Fruit fly (Drosophila melanogaster) whole organism, embryonic: ENCODE data around the gene Bet1.
A peak's percentile ranks its signal among the peaks of the same experiment; 100 is the strongest.

Source experiments
- Bgb ChIP-seq: fragments of 200-800 bp; sonication (Bioruptor generic); IDR thresholded peaks from 2 replicates; pipeline ENCODE4 v1.3.6; 2022; ENCODE audit warnings: missing biosample characterization, missing genetic modification characterization; ENCODE audit not compliant: partially characterized antibody
- CG10979 ChIP-seq: fragments of 200-800 bp; sonication (Bioruptor generic); optimal IDR thresholded peaks from 2 replicates; lab custom pipeline; 2018; ENCODE audit warnings: missing biosample characterization, mild to moderate bottlenecking, missing genetic modification characterization, moderate library complexity
- CG11085 ChIP-seq: fragments of 200-800 bp; sonication (Bioruptor generic); IDR thresholded peaks from 2 replicates; pipeline ENCODE4 v1.3.6; 2022; ENCODE audit warnings: missing biosample characterization, missing genetic modification characterization
- CG11093 ChIP-seq: fragments of 200-800 bp; sonication (Bioruptor generic); IDR thresholded peaks from 3 replicates; pipeline ENCODE4 v1.3.6; 2022; ENCODE audit warnings: missing biosample characterization, missing genetic modification characterization
- CG11247 ChIP-seq: fragments of 200-800 bp; sonication (Bioruptor generic); IDR thresholded peaks from 2 replicates; pipeline ENCODE4 v1.3.6; 2022; ENCODE audit warnings: missing biosample characterization, missing genetic modification characterization
- CG11695 ChIP-seq: fragments of 200-800 bp; sonication (Bioruptor generic); IDR thresholded peaks from 3 replicates; pipeline ENCODE4 v1.3.6; 2022; ENCODE audit warnings: missing biosample characterization, missing genetic modification characterization
- CG12155 ChIP-seq: fragments of 200-800 bp; sonication (Bioruptor generic); optimal IDR thresholded peaks from 3 replicates; lab custom pipeline; 2016; ENCODE audit warnings: missing biosample characterization, missing genetic modification characterization
- CG12299 ChIP-seq: fragments of 200-800 bp; sonication (Bioruptor generic); optimal IDR thresholded peaks from 2 replicates; lab custom pipeline; 2018; ENCODE audit warnings: missing biosample characterization, mild to moderate bottlenecking, missing genetic modification characterization
- CG15601 ChIP-seq: fragments of 200-800 bp; sonication (Bioruptor generic); optimal IDR thresholded peaks from 3 replicates; lab custom pipeline; 2019; ENCODE audit warnings: missing biosample characterization, mild to moderate bottlenecking, missing genetic modification characterization, moderate library complexity
- CG17359 ChIP-seq: fragments of 200-800 bp; sonication (Bioruptor generic); optimal IDR thresholded peaks from 3 replicates; lab custom pipeline; 2018; ENCODE audit warnings: missing biosample characterization, mild to moderate bottlenecking, missing genetic modification characterization, moderate library complexity
- CG18262 ChIP-seq: fragments of 200-800 bp; optimal IDR thresholded peaks from 3 replicates; lab custom pipeline; 2019; ENCODE audit warnings: missing biosample characterization, mild to moderate bottlenecking, missing genetic modification characterization, moderate library complexity
- CG18599 ChIP-seq: fragments of 200-800 bp; sonication (Bioruptor generic); optimal IDR thresholded peaks from 3 replicates; lab custom pipeline; 2017; ENCODE audit warnings: missing biosample characterization, missing genetic modification characterization, mild to moderate bottlenecking, moderate library complexity, missing genetic modification reagents
- CG18764 ChIP-seq: fragments of 200-800 bp; sonication (Bioruptor generic); optimal IDR thresholded peaks from 3 replicates; lab custom pipeline; 2016; ENCODE audit warnings: missing biosample characterization, missing genetic modification characterization
- CG30403 ChIP-seq: fragments of 200-800 bp; sonication (Bioruptor generic); optimal IDR thresholded peaks from 3 replicates; lab custom pipeline; 2016; ENCODE audit warnings: missing biosample characterization, missing genetic modification characterization
- CG33213 ChIP-seq: fragments of 200-800 bp; sonication (Bioruptor generic); optimal IDR thresholded peaks from 3 replicates; lab custom pipeline; 2016; ENCODE audit warnings: missing biosample characterization, missing genetic modification characterization
- CG4328 ChIP-seq: fragments of 200-800 bp; sonication (Bioruptor generic); optimal IDR thresholded peaks from 3 replicates; lab custom pipeline; 2017; ENCODE audit warnings: missing biosample characterization, missing genetic modification reagents, missing genetic modification characterization
- CG4617 ChIP-seq: fragments of 200-800 bp; sonication (Bioruptor generic); optimal IDR thresholded peaks from 3 replicates; lab custom pipeline; 2016; ENCODE audit warnings: missing biosample characterization, missing genetic modification characterization, borderline replicate concordance
- CG4820 ChIP-seq: fragments of 200-800 bp; sonication (Bioruptor generic); optimal IDR thresholded peaks from 3 replicates; lab custom pipeline; 2016; ENCODE audit warnings: missing biosample characterization, missing genetic modification characterization
- CG5953 ChIP-seq: fragments of 200-800 bp; sonication (Bioruptor generic); IDR thresholded peaks from 2 replicates; pipeline ENCODE4 v1.3.6; 2022; ENCODE audit warnings: missing biosample characterization, missing genetic modification characterization
- CG6854 ChIP-seq: fragments of 200-800 bp; sonication (Bioruptor generic); optimal IDR thresholded peaks from 3 replicates; lab custom pipeline; 2017; ENCODE audit warnings: missing biosample characterization, mild to moderate bottlenecking, missing genetic modification characterization
- CG8281 ChIP-seq: fragments of 200-800 bp; sonication (Bioruptor generic); optimal IDR thresholded peaks from 2 replicates; lab custom pipeline; 2018; ENCODE audit warnings: missing biosample characterization, mild to moderate bottlenecking, missing genetic modification characterization, moderate library complexity
- CG9437 ChIP-seq: fragments of 200-800 bp; sonication (Bioruptor generic); optimal IDR thresholded peaks from 2 replicates; lab custom pipeline; 2018; ENCODE audit warnings: missing biosample characterization, mild to moderate bottlenecking, missing genetic modification characterization
- CG9817 ChIP-seq: fragments of 200-800 bp; sonication (Bioruptor generic); optimal IDR thresholded peaks from 2 replicates; lab custom pipeline; 2018; ENCODE audit warnings: missing biosample characterization, mild to moderate bottlenecking, missing genetic modification characterization, moderate library complexity
- CTCF ChIP-seq: fragments of 200-800 bp; sonication (Bioruptor generic); optimal IDR thresholded peaks from 2 replicates; lab custom pipeline; 2017; ENCODE audit warnings: missing biosample characterization, mild to moderate bottlenecking, missing genetic modification characterization, moderate library complexity
- D19A ChIP-seq: fragments of 200-800 bp; optimal IDR thresholded peaks from 3 replicates; lab custom pipeline; 2019; ENCODE audit warnings: missing biosample characterization, mild to moderate bottlenecking, missing genetic modification characterization, moderate library complexity
- Doc3 ChIP-seq: fragments of 200-800 bp; sonication (Bioruptor generic); IDR thresholded peaks from 3 replicates; pipeline ENCODE4 v1.3.6; 2022; ENCODE audit warnings: missing biosample characterization, missing genetic modification characterization; ENCODE audit not compliant: partially characterized antibody
- Dref ChIP-seq: fragments of 200-800 bp; sonication (Bioruptor generic); IDR thresholded peaks from 2 replicates; pipeline ENCODE4 v1.3.6; 2022; ENCODE audit warnings: missing biosample characterization, missing genetic modification characterization
- Drgx ChIP-seq: fragments of 200-800 bp; sonication (Bioruptor generic); IDR thresholded peaks from 2 replicates; pipeline ENCODE4 v1.3.6; 2022; ENCODE audit warnings: missing biosample characterization, missing genetic modification characterization
- ERR ChIP-seq: fragments of 200-800 bp; sonication (Bioruptor generic); optimal IDR thresholded peaks from 2 replicates; lab custom pipeline; 2016; ENCODE audit warnings: missing biosample characterization, missing genetic modification characterization
- HLH3B ChIP-seq: fragments of 200-800 bp; sonication (Bioruptor generic); IDR thresholded peaks from 2 replicates; pipeline ENCODE4 v1.3.6; 2022; ENCODE audit warnings: missing biosample characterization, missing genetic modification characterization
- MESR4 ChIP-seq: fragments of 200-800 bp; sonication (Bioruptor generic); optimal IDR thresholded peaks from 2 replicates; lab custom pipeline; 2018; ENCODE audit warnings: missing biosample characterization, mild to moderate bottlenecking, missing genetic modification characterization, moderate library complexity
- Mad ChIP-seq: fragments of 200-800 bp; sonication (Bioruptor generic); optimal IDR thresholded peaks from 2 replicates; lab custom pipeline; 2016; ENCODE audit warnings: missing biosample characterization, missing genetic modification characterization
- Nf-YB ChIP-seq: fragments of 200-800 bp; sonication (Bioruptor generic); optimal IDR thresholded peaks from 3 replicates; lab custom pipeline; 2019; ENCODE audit warnings: missing biosample characterization, mild to moderate bottlenecking, missing genetic modification characterization, moderate library complexity
- Oli ChIP-seq: fragments of 200-800 bp; sonication (Bioruptor generic); optimal IDR thresholded peaks from 2 replicates; lab custom pipeline; 2018; ENCODE audit warnings: missing biosample characterization, mild to moderate bottlenecking, missing genetic modification characterization, moderate library complexity
- Scr ChIP-seq: fragments of 200-800 bp; sonication (Bioruptor generic); IDR thresholded peaks from 2 replicates; pipeline ENCODE4 v1.3.6; 2022; ENCODE audit warnings: missing biosample characterization, missing genetic modification characterization; ENCODE audit not compliant: partially characterized antibody
- Sox100B ChIP-seq: fragments of 200-800 bp; sonication (Bioruptor generic); optimal IDR thresholded peaks from 3 replicates; lab custom pipeline; 2018; ENCODE audit warnings: missing biosample characterization, mild to moderate bottlenecking, missing genetic modification characterization
- Vsx1 ChIP-seq: fragments of 200-800 bp; sonication (Bioruptor generic); optimal IDR thresholded peaks from 2 replicates; lab custom pipeline; 2017; ENCODE audit warnings: missing biosample characterization, mild to moderate bottlenecking, missing genetic modification characterization, missing genetic modification reagents
- ap ChIP-seq: fragments of 200-800 bp; sonication (Bioruptor generic); IDR thresholded peaks from 2 replicates; pipeline ENCODE4 v1.3.6; 2022; ENCODE audit warnings: missing biosample characterization, missing genetic modification characterization
- cato ChIP-seq: fragments of 200-800 bp; sonication (Bioruptor generic); optimal IDR thresholded peaks from 2 replicates; lab custom pipeline; 2016; ENCODE audit warnings: missing biosample characterization, missing genetic modification characterization, borderline replicate concordance
- chm ChIP-seq: fragments of 200-800 bp; sonication (Bioruptor generic); IDR thresholded peaks from 2 replicates; pipeline ENCODE4 v1.3.6; 2022; ENCODE audit warnings: missing biosample characterization, missing genetic modification characterization
- dpn ChIP-seq, 2 experiments: fragments of 200-800 bp; sonication (Bioruptor generic); optimal IDR thresholded peaks; 3 replicates each; lab custom pipeline; 2016; ENCODE audit warnings: missing biosample characterization in 2 of 2, missing genetic modification characterization in 2 of 2
- en ChIP-seq: fragments of 200-800 bp; sonication (Bioruptor generic); optimal IDR thresholded peaks from 2 replicates; lab custom pipeline; 2016; ENCODE audit warnings: missing biosample characterization, missing genetic modification characterization
- exex ChIP-seq: fragments of 200-800 bp; sonication (Bioruptor generic); optimal IDR thresholded peaks from 4 replicates; lab custom pipeline; 2018; ENCODE audit warnings: missing biosample characterization, mild to moderate bottlenecking, missing genetic modification characterization, moderate library complexity
- fru ChIP-seq: fragments of >200 bp; optimal IDR thresholded peaks from 2 replicates; lab custom pipeline; 2017
- lab ChIP-seq: fragments of 200-800 bp; sonication (Bioruptor generic); optimal IDR thresholded peaks from 3 replicates; lab custom pipeline; 2017; ENCODE audit warnings: missing biosample characterization, missing genetic modification characterization, mild to moderate bottlenecking, moderate library complexity, missing genetic modification reagents
- oc ChIP-seq: fragments of 200-800 bp; sonication (Bioruptor generic); optimal IDR thresholded peaks from 2 replicates; lab custom pipeline; 2018; ENCODE audit warnings: missing biosample characterization, mild to moderate bottlenecking, missing genetic modification characterization, moderate library complexity
- org-1 ChIP-seq: fragments of 200-800 bp; sonication (Bioruptor generic); optimal IDR thresholded peaks from 2 replicates; lab custom pipeline; 2017; ENCODE audit warnings: missing biosample characterization, missing genetic modification characterization
- otp ChIP-seq: fragments of 200-800 bp; sonication (Bioruptor generic); IDR thresholded peaks from 3 replicates; pipeline ENCODE4, ENCODE4 v1.3.6; 2022; ENCODE audit warnings: missing biosample characterization, missing genetic modification characterization
- ranshi ChIP-seq: fragments of 200-800 bp; sonication (Bioruptor generic); IDR thresholded peaks from 2 replicates; pipeline ENCODE4 v1.3.6; 2022; ENCODE audit warnings: missing biosample characterization, missing genetic modification characterization
- ssp ChIP-seq: fragments of 200-800 bp; sonication (Bioruptor generic); IDR thresholded peaks from 2 replicates; pipeline ENCODE4 v1.3.6; 2022; ENCODE audit warnings: missing biosample characterization, missing genetic modification characterization
- tap ChIP-seq: fragments of 200-800 bp; optimal IDR thresholded peaks from 3 replicates; lab custom pipeline; 2019; ENCODE audit warnings: missing biosample characterization, mild to moderate bottlenecking, missing genetic modification characterization, moderate library complexity
- toy ChIP-seq: fragments of 200-800 bp; sonication (Bioruptor generic); IDR thresholded peaks from 2 replicates; pipeline ENCODE4 v1.3.6; 2022; ENCODE audit warnings: missing biosample characterization, missing genetic modification characterization
- zfh1 ChIP-seq: fragments of 200-800 bp; sonication (Bioruptor generic); IDR thresholded peaks from 3 replicates; pipeline ENCODE4 v1.3.6; 2022; ENCODE audit warnings: missing biosample characterization, missing genetic modification characterization

Gene Bet1

DNA sequence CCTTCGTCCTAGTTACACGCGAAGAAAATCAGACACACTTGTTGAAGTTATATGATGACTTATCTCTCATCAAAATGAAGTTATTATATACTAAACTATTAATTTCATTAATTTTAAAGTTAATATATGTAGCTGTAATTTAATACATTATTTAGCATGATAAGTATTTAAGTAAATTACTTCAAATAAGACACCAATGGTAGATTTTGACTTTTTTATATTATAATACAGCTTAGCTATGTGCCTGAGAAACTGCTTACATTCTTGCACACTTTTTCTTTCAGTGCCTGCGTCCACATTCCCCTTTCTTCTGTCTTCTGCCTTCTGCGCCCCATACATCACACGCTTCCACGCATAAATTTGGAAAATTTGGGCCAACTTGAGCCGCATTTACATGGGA, 9.6 kb upstream of the Bet1 start (continued):
- TF ChIP-seq CG6854 (GFP tag; lab: Kevin White, UChicago) = peak; percentile 15
- no peak for TF ChIP-seq Doc3 (GFP tag; lab: Robert Waterston, UW)
- TF ChIP-seq CG11085 (GFP tag; lab: Robert Waterston, UW) = no peak
- TF ChIP-seq toy = no peak
- TF ChIP-seq CG18764 (GFP tag; lab: Kevin White, UChicago) = no peak
- TF ChIP-seq CTCF = no peak
- TF ChIP-seq oc = no peak
- TF ChIP-seq en = no peak
- peak; percentile 16 for TF ChIP-seq CG9437 (GFP tag; lab: Kevin White, UChicago)
- no peak for TF ChIP-seq Scr
- no peak for TF ChIP-seq CG8281 (tag; lab: Kevin White, UChicago)
- TF ChIP-seq Nf-YB (GFP tag; lab: Kevin White, UChicago) = no peak
- no peak for TF ChIP-seq ssp (GFP tag; lab: Robert Waterston, UW)
- TF ChIP-seq org-1 (GFP tag; lab: Kevin White, UChicago) = no peak
- no peak for TF ChIP-seq CG9817 (tag; lab: Kevin White, UChicago)
- TF ChIP-seq HLH3B (GFP tag; lab: Robert Waterston, UW) = no peak
- TF ChIP-seq Sox100B (GFP tag; lab: Kevin White, UChicago) = peak; percentile 43
- no peak for TF ChIP-seq ERR (GFP tag; lab: Kevin White, UChicago)
- TF ChIP-seq CG12155 (GFP tag; lab: Kevin White, UChicago) = no peak
- TF ChIP-seq dpn (GFP tag; optimal IDR thresholded peaks at IDR 0.05; lab: Kevin White, UChicago) = no peak
- TF ChIP-seq CG11695 (GFP tag; lab: Robert Waterston, UW) = no peak
- no peak for TF ChIP-seq zfh1
- TF ChIP-seq Vsx1 = no peak
- TF ChIP-seq cato (GFP tag; lab: Kevin White, UChicago) = no peak
- no peak for TF ChIP-seq Mad
- TF ChIP-seq CG18599 (GFP tag; lab: Kevin White, UChicago) = peak; percentile 58
- peak; percentile 46 for TF ChIP-seq Oli (tag; lab: Kevin White, UChicago)
- TF ChIP-seq exex (tag; lab: Kevin White, UChicago) = no peak
- no peak for TF ChIP-seq CG33213 (GFP tag; lab: Kevin White, UChicago)
- no peak for TF ChIP-seq Dref (GFP tag; lab: Robert Waterston, UW)
- TF ChIP-seq CG4820 (GFP tag; lab: Kevin White, UChicago) = peak; percentile 11
- no peak for TF ChIP-seq CG12299 (tag; lab: Kevin White, UChicago)
- TF ChIP-seq MESR4 (GFP tag; lab: Kevin White, UChicago) = no peak
- peak; percentile 1 for TF ChIP-seq CG17359 (tag; lab: Kevin White, UChicago)
- TF ChIP-seq ap (GFP tag; lab: Robert Waterston, UW) = no peak
- TF ChIP-seq D19A (tag; lab: Kevin White, UChicago) = peak; percentile 44
- TF ChIP-seq CG18262 (tag; lab: Kevin White, UChicago) = peak; percentile 50
- no peak for TF ChIP-seq Drgx (GFP tag; lab: Robert Waterston, UW)
- TF ChIP-seq CG10979 (tag; lab: Kevin White, UChicago) = peak; percentile 53
- no peak for TF ChIP-seq chm (GFP tag; lab: Robert Waterston, UW)
- no peak for TF ChIP-seq Bgb
- no peak for TF ChIP-seq CG11247
- TF ChIP-seq CG4617 = no peak
- no peak for TF ChIP-seq otp
- TF ChIP-seq fru (lab: Kevin White, UChicago) = no peak
- TF ChIP-seq CG15601 = peak; percentile 26
- TF ChIP-seq CG5953 (GFP tag; lab: Robert Waterston, UW) = no peak
- peak; percentile 50 for TF ChIP-seq lab (GFP tag; lab: Kevin White, UChicago)
- no peak for TF ChIP-seq ranshi
- peak; percentile 25 for TF ChIP-seq CG30403 (GFP tag; lab: Kevin White, UChicago)
- no peak for TF ChIP-seq CG11093 (GFP tag; lab: Robert Waterston, UW)
- TF ChIP-seq tap = no peak
- TF ChIP-seq CG4328 (GFP tag; lab: Kevin White, UChicago) = no peak
